Worm (Caenorhabditis elegans) whole organism, late embryonic: ENCODE results near the gene F12A10.9.

ENCODE experiments used
- C38D4.7 ChIP-seq: fragments of 200-800 bp; sonication (Bioruptor generic); optimal IDR thresholded peaks from 2 replicates; lab custom pipeline; 2018; ENCODE audit warnings: mild to moderate bottlenecking, missing genetic modification characterization, moderate library complexity, missing compliant biosample characterization
- ama-1 ChIP-seq: fragments of 150-350 bp; optimal IDR thresholded peaks from 2 replicates; lab custom pipeline; 2014
- ceh-24 ChIP-seq: sonication (generic microtip); optimal IDR thresholded peaks from 2 replicates; lab custom pipeline; 2016; ENCODE audit warnings: mild to moderate bottlenecking, missing genetic modification characterization, missing compliant biosample characterization
- ceh-31 ChIP-seq: sonication (generic microtip); optimal IDR thresholded peaks from 2 replicates; lab custom pipeline; 2016; ENCODE audit warnings: missing genetic modification characterization, missing compliant biosample characterization
- hlh-15 ChIP-seq: sonication (generic microtip); optimal IDR thresholded peaks from 2 replicates; lab custom pipeline; 2016; ENCODE audit warnings: missing genetic modification characterization, missing compliant biosample characterization
- hlh-30 ChIP-seq: sonication (generic microtip); optimal IDR thresholded peaks from 2 replicates; lab custom pipeline; 2017; ENCODE audit warnings: antibody characterized with exemption, missing genetic modification characterization, missing compliant biosample characterization; ENCODE audit not compliant: insufficient read depth
- madf-2 ChIP-seq: sonication (generic microtip); optimal IDR thresholded peaks from 2 replicates; lab custom pipeline; 2017; ENCODE audit warnings: missing genetic modification characterization, missing compliant biosample characterization
- unc-86 ChIP-seq: sonication (generic microtip); optimal IDR thresholded peaks from 2 replicates; lab custom pipeline; 2016; ENCODE audit warnings: missing genetic modification characterization, missing compliant biosample characterization
- zip-5 ChIP-seq: sonication (generic microtip); optimal IDR thresholded peaks from 2 replicates; lab custom pipeline; 2016; ENCODE audit warnings: missing genetic modification characterization, missing compliant biosample characterization

DNA sequence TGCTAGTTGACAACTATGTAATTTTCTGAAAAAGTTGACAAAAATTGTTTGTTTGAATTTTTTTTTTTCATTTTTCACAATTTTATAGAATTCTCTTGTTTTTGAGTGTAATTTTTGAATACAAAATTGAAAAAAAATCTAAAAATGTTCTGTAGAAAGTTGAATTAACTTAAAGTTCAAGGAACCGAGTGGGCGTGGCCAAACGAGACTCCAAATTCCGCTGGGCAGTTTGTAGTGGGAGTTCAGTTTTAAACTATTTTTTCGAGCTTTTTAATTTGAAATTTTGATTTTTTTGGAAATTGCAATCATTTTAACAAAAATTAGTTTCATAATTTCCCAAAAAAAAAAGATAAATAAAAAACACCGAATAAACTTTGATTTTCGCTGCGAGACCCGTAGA lies 38.6 kb downstream of the F12A10.9 start:
- TF ChIP-seq ceh-31 (tag; lab: Kevin White, UChicago) (no peak), hlh-15 (tag; lab: Kevin White, UChicago) (no peak), ama-1 (lab: Kevin White, UChicago) (no peak), unc-86 (tag; lab: Kevin White, UChicago) (no peak), hlh-30 (tag; lab: Kevin White, UChicago) (no peak), C38D4.7 (GFP tag; lab: Kevin White, UChicago) (no peak), ceh-24 (no peak), zip-5 (tag; lab: Kevin White, UChicago) (no peak), madf-2 (tag; lab: Kevin White, UChicago) (no peak)
